Worm (Caenorhabditis elegans) whole organism, early embryonic: Measurements from ENCODE around the gene gly-20.

ENCODE experiments used
- B0310.2 ChIP-seq: sonication (generic microtip); optimal IDR thresholded peaks from 2 replicates; lab custom pipeline; 2016; ENCODE audit warnings: mild to moderate bottlenecking, missing genetic modification characterization, missing compliant biosample characterization
- F13C5.2 ChIP-seq: sonication (generic microtip); optimal IDR thresholded peaks from 2 replicates; lab custom pipeline; 2017; ENCODE audit warnings: mild to moderate bottlenecking, missing genetic modification characterization, inconsistent platforms, missing compliant biosample characterization
- aly-1 ChIP-seq: sonication (generic microtip); optimal IDR thresholded peaks from 2 replicates; lab custom pipeline; 2016; ENCODE audit warnings: missing genetic modification characterization, missing compliant biosample characterization
- ama-1 ChIP-seq: fragments of 150-350 bp; optimal IDR thresholded peaks from 2 replicates; lab custom pipeline; 2014
- ceh-13 ChIP-seq: fragments of 200-800 bp; sonication (Bioruptor generic); optimal IDR thresholded peaks from 2 replicates; lab custom pipeline; 2018; ENCODE audit warnings: mild to moderate bottlenecking, missing genetic modification characterization, missing compliant biosample characterization
- ceh-36 ChIP-seq: sonication (generic microtip); optimal IDR thresholded peaks from 2 replicates; lab custom pipeline; 2016; ENCODE audit warnings: missing genetic modification characterization, inconsistent platforms, missing compliant biosample characterization
- ets-7 ChIP-seq: sonication (generic microtip); optimal IDR thresholded peaks from 2 replicates; lab custom pipeline; 2016; ENCODE audit warnings: missing genotype, missing genetic modification characterization, missing compliant biosample characterization
- flt-1 ChIP-seq: fragments of 200-800 bp; sonication (Bioruptor generic); IDR thresholded peaks from 2 replicates; pipeline ENCODE4 v1.3.6; 2022; ENCODE audit warnings: missing genetic modification characterization, missing compliant biosample characterization
- hmbx-1 ChIP-seq: sonication (generic microtip); optimal IDR thresholded peaks from 2 replicates; lab custom pipeline; 2016; ENCODE audit warnings: mild to moderate bottlenecking, missing genetic modification characterization, missing compliant biosample characterization
- hmg-4 ChIP-seq: fragments of 200-800 bp; sonication (Bioruptor generic); optimal IDR thresholded peaks from 2 replicates; lab custom pipeline; 2018; ENCODE audit warnings: mild to moderate bottlenecking, missing genetic modification characterization, missing compliant biosample characterization
- hnd-1 ChIP-seq: sonication (generic microtip); optimal IDR thresholded peaks from 2 replicates; lab custom pipeline; 2016; ENCODE audit warnings: missing genetic modification characterization, missing compliant biosample characterization
- pes-1 ChIP-seq: fragments of 200-800 bp; sonication (Bioruptor generic); IDR thresholded peaks from 2 replicates; pipeline ENCODE4 v1.3.6; 2022; ENCODE audit warnings: missing genetic modification reagents, missing genetic modification characterization, missing compliant biosample characterization
- scrt-1 ChIP-seq: fragments of 200-800 bp; sonication (Bioruptor generic); IDR thresholded peaks from 2 replicates; pipeline ENCODE4 v1.3.6; 2022; ENCODE audit warnings: missing genetic modification characterization, missing compliant biosample characterization
- sea-1 ChIP-seq: fragments of 200-800 bp; sonication (Bioruptor generic); conservative IDR thresholded peaks from 2 replicates; pipeline ENCODE4 v1.3.6; 2022; ENCODE audit warnings: missing genetic modification characterization, missing compliant biosample characterization
- tbx-11 ChIP-seq: fragments of 200-800 bp; sonication (Bioruptor generic); IDR thresholded peaks from 2 replicates; pipeline ENCODE4 v1.3.6; 2022; ENCODE audit warnings: missing genetic modification characterization, missing compliant biosample characterization
- tbx-37 ChIP-seq: fragments of 200-800 bp; sonication (Bioruptor generic); conservative IDR thresholded peaks from 2 replicates; pipeline ENCODE4 v1.3.6; 2022; ENCODE audit warnings: missing genetic modification reagents, missing genetic modification characterization, missing compliant biosample characterization
- tra-4 ChIP-seq: sonication (generic microtip); optimal IDR thresholded peaks from 2 replicates; lab custom pipeline; 2017; ENCODE audit warnings: missing genetic modification characterization, missing compliant biosample characterization

Gene gly-20

ce11 chrV:11282272-11282671, at the start of gene gly-20:
gly-20 (plus strand) TSS chrV:11282572.
- TF ChIP-seq ceh-13 (GFP tag; lab: Kevin White, UChicago) (no peak), B0310.2 (tag; lab: Kevin White, UChicago) (no peak), ceh-36 (tag; lab: Kevin White, UChicago) (no peak), tbx-37 (GFP tag; lab: Robert Waterston, UW) (no peak), hmbx-1 (no peak), F13C5.2 (no peak), sea-1 (GFP tag; lab: Robert Waterston, UW) (no peak), ets-7 (tag; lab: Kevin White, UChicago) (no peak), ama-1 (lab: Kevin White, UChicago) (no peak), tbx-11 (GFP tag; lab: Robert Waterston, UW) (no peak), scrt-1 (no peak), hnd-1 (tag; lab: Kevin White, UChicago) (no peak), hmg-4 (GFP tag; lab: Kevin White, UChicago) (no peak), aly-1 (tag; lab: Kevin White, UChicago) (no peak), pes-1 (GFP tag; lab: Robert Waterston, UW) (no peak), flt-1 (GFP tag; lab: Robert Waterston, UW) (no peak), tra-4 (tag; lab: Kevin White, UChicago) (no peak)

- no peak for TF ChIP-seq hnd-1 (tag; lab: Kevin White, UChicago)
- no peak for TF ChIP-seq flt-1 (GFP tag; lab: Robert Waterston, UW)
- TF ChIP-seq ceh-13 (GFP tag; lab: Kevin White, UChicago) = no peak
- no peak for TF ChIP-seq sea-1 (GFP tag; lab: Robert Waterston, UW)
- TF ChIP-seq ets-7 (tag; lab: Kevin White, UChicago) = no peak
- TF ChIP-seq hmbx-1 = no peak
- no peak for TF ChIP-seq F13C5.2
- no peak for TF ChIP-seq ceh-36 (tag; lab: Kevin White, UChicago)
- TF ChIP-seq tbx-11 (GFP tag; lab: Robert Waterston, UW) = no peak
- TF ChIP-seq B0310.2 (tag; lab: Kevin White, UChicago) = no peak
- no peak for TF ChIP-seq tbx-37 (GFP tag; lab: Robert Waterston, UW)
These were observed 48.0 kb upstream of the gly-20 start, which contains the start of gene T19B10.5 for ce11 chrV:11234350-11234749. T19B10.5 (plus strand) TSS chrV:11234650.

ce11 chrV:11235876-11236275, 46.5 kb upstream of the gly-20 start:
- TF ChIP-seq hmbx-1 = no peak
- TF ChIP-seq hmg-4 (GFP tag; lab: Kevin White, UChicago) = no peak

- TF ChIP-seq ceh-36 (tag; lab: Kevin White, UChicago) (peak; percentile 69), ceh-13 (GFP tag; lab: Kevin White, UChicago) (peak; percentile 65), ets-7 (tag; lab: Kevin White, UChicago) (peak; percentile 0), tra-4 (tag; lab: Kevin White, UChicago) (no peak), scrt-1 (peak; percentile 55; the same call in 1 of the 2 replicates), F13C5.2 (peak; percentile 90), B0310.2 (tag; lab: Kevin White, UChicago) (no peak), aly-1 (tag; lab: Kevin White, UChicago) (no peak), ama-1 (lab: Kevin White, UChicago) (no peak), hmbx-1 (peak; percentile 12), pes-1 (GFP tag; lab: Robert Waterston, UW) (no peak), hnd-1 (tag; lab: Kevin White, UChicago) (peak; percentile 43), sea-1 (GFP tag; lab: Robert Waterston, UW) (peak; percentile 75), tbx-11 (GFP tag; lab: Robert Waterston, UW) (peak; percentile 69; the same call in 1 of the 2 replicates), flt-1 (GFP tag; lab: Robert Waterston, UW) (peak; percentile 76), tbx-37 (GFP tag; lab: Robert Waterston, UW) (peak; percentile 74), hmg-4 (GFP tag; lab: Kevin White, UChicago) (peak; percentile 50)
These were observed 43.1 kb upstream of the gly-20 start, which contains the start of the genes dvc-1 and ima-1 for ce11 chrV:11239187-11239725. dvc-1 (minus strand) TSS chrV:11239331. ima-1 (plus strand) TSS chrV:11239675.

- TF ChIP-seq ama-1 (lab: Kevin White, UChicago) (no peak), sea-1 (GFP tag; lab: Robert Waterston, UW) (no peak), hmg-4 (GFP tag; lab: Kevin White, UChicago) (no peak), tbx-37 (GFP tag; lab: Robert Waterston, UW) (no peak), pes-1 (GFP tag; lab: Robert Waterston, UW) (no peak), hmbx-1 (no peak), hnd-1 (tag; lab: Kevin White, UChicago) (no peak), tbx-11 (GFP tag; lab: Robert Waterston, UW) (no peak), F13C5.2 (no peak), B0310.2 (tag; lab: Kevin White, UChicago) (no peak), flt-1 (GFP tag; lab: Robert Waterston, UW) (no peak), ceh-36 (tag; lab: Kevin White, UChicago) (no peak)
These were observed 40.8 kb upstream of the gly-20 start, which contains the start of gene pgap-1 for ce11 chrV:11241580-11241979. pgap-1 (plus strand) TSS chrV:11241880.

- TF ChIP-seq ets-7 (tag; lab: Kevin White, UChicago) = no peak
- no peak for TF ChIP-seq hnd-1 (tag; lab: Kevin White, UChicago)
- TF ChIP-seq ceh-13 (GFP tag; lab: Kevin White, UChicago) = no peak
These were observed 37.8 kb upstream of the gly-20 start, which contains the start of gene mxl-1 for ce11 chrV:11244539-11244938. mxl-1 (plus strand) TSS chrV:11244839.

ce11 chrV:11245029-11245428, 37.3 kb upstream of the gly-20 start:
- no peak for TF ChIP-seq flt-1 (GFP tag; lab: Robert Waterston, UW)
- no peak for TF ChIP-seq sea-1 (GFP tag; lab: Robert Waterston, UW)
- TF ChIP-seq aly-1 (tag; lab: Kevin White, UChicago) = no peak
- no peak for TF ChIP-seq tbx-37 (GFP tag; lab: Robert Waterston, UW)
- TF ChIP-seq hmbx-1 = no peak
- TF ChIP-seq hmg-4 (GFP tag; lab: Kevin White, UChicago) = no peak
- no peak for TF ChIP-seq F13C5.2
- no peak for TF ChIP-seq ama-1 (lab: Kevin White, UChicago)
- TF ChIP-seq pes-1 (GFP tag; lab: Robert Waterston, UW) = no peak
- no peak for TF ChIP-seq tra-4 (tag; lab: Kevin White, UChicago)
- no peak for TF ChIP-seq B0310.2 (tag; lab: Kevin White, UChicago)
- no peak for TF ChIP-seq hnd-1 (tag; lab: Kevin White, UChicago)
- TF ChIP-seq ceh-36 (tag; lab: Kevin White, UChicago) = no peak
- TF ChIP-seq scrt-1 = no peak
- no peak for TF ChIP-seq ceh-13 (GFP tag; lab: Kevin White, UChicago)
